Fruit fly (Drosophila melanogaster) whole organism, embryonic: Measurements from ENCODE around the gene Spn28Db.

ENCODE experiments used
- Ada2b ChIP-seq: fragments of 200-800 bp; sonication (Bioruptor generic); IDR thresholded peaks from 2 replicates; pipeline ENCODE4 v1.3.6; 2022; ENCODE audit warnings: missing biosample characterization, missing genetic modification characterization
- Atf-2 ChIP-seq: fragments of 200-800 bp; sonication (Bioruptor generic); optimal IDR thresholded peaks from 2 replicates; lab custom pipeline; 2016; ENCODE audit warnings: missing biosample characterization, missing genetic modification characterization
- CG10274 ChIP-seq: fragments of 200-800 bp; sonication (Bioruptor generic); optimal IDR thresholded peaks from 3 replicates; lab custom pipeline; 2017; ENCODE audit warnings: missing biosample characterization, mild to moderate bottlenecking, missing genetic modification characterization
- CG12942 ChIP-seq: fragments of 200-800 bp; sonication (Bioruptor generic); optimal IDR thresholded peaks from 3 replicates; lab custom pipeline; 2016; ENCODE audit warnings: missing biosample characterization, missing genetic modification characterization
- CG13296 ChIP-seq: fragments of 200-800 bp; sonication (Bioruptor generic); optimal IDR thresholded peaks from 3 replicates; lab custom pipeline; 2018; ENCODE audit warnings: missing biosample characterization, mild to moderate bottlenecking, missing genetic modification characterization
- CG14860 ChIP-seq: fragments of 200-800 bp; sonication (Bioruptor generic); IDR thresholded peaks from 3 replicates; pipeline ENCODE4 v1.3.6; 2022; ENCODE audit warnings: missing biosample characterization, missing genetic modification characterization; ENCODE audit not compliant: partially characterized antibody
- CG2202 ChIP-seq: fragments of 200-800 bp; sonication (Bioruptor generic); optimal IDR thresholded peaks from 2 replicates; lab custom pipeline; 2018; ENCODE audit warnings: missing biosample characterization, mild to moderate bottlenecking, missing genetic modification characterization
- CG34376 ChIP-seq: fragments of 200-800 bp; sonication (Bioruptor generic); optimal IDR thresholded peaks from 2 replicates; lab custom pipeline; 2018; ENCODE audit warnings: missing biosample characterization, mild to moderate bottlenecking, missing genetic modification characterization
- CG4328 ChIP-seq: fragments of 200-800 bp; sonication (Bioruptor generic); optimal IDR thresholded peaks from 3 replicates; lab custom pipeline; 2017; ENCODE audit warnings: missing biosample characterization, missing genetic modification reagents, missing genetic modification characterization
- CG4854 ChIP-seq: fragments of 200-800 bp; sonication (Bioruptor generic); optimal IDR thresholded peaks from 2 replicates; lab custom pipeline; 2016; ENCODE audit warnings: missing biosample characterization, missing genetic modification characterization, inconsistent platforms
- CG6175 ChIP-seq: fragments of 200-800 bp; sonication (Bioruptor generic); IDR thresholded peaks from 3 replicates; pipeline ENCODE4 v1.3.6; 2022; ENCODE audit warnings: missing biosample characterization, missing genetic modification characterization
- CG6854 ChIP-seq: fragments of 200-800 bp; sonication (Bioruptor generic); optimal IDR thresholded peaks from 3 replicates; lab custom pipeline; 2017; ENCODE audit warnings: missing biosample characterization, mild to moderate bottlenecking, missing genetic modification characterization
- CG8359 ChIP-seq: fragments of 200-800 bp; sonication (Bioruptor generic); optimal IDR thresholded peaks from 2 replicates; lab custom pipeline; 2017; ENCODE audit warnings: missing biosample characterization, mild to moderate bottlenecking, missing genetic modification characterization, borderline replicate concordance
- CG9876 ChIP-seq: fragments of 200-800 bp; sonication (Bioruptor generic); optimal IDR thresholded peaks from 2 replicates; lab custom pipeline; 2016; ENCODE audit warnings: missing biosample characterization, missing genetic modification characterization
- CkIIα-i1 ChIP-seq: fragments of 200-800 bp; sonication (Bioruptor generic); IDR thresholded peaks from 2 replicates; pipeline ENCODE4 v1.3.6; 2022; ENCODE audit warnings: missing biosample characterization, missing genetic modification characterization
- Dip3 ChIP-seq: fragments of 200-800 bp; sonication (Bioruptor generic); optimal IDR thresholded peaks from 3 replicates; lab custom pipeline; 2016; ENCODE audit warnings: missing biosample characterization, missing genetic modification characterization
- Doc3 ChIP-seq: fragments of 200-800 bp; sonication (Bioruptor generic); IDR thresholded peaks from 3 replicates; pipeline ENCODE4 v1.3.6; 2022; ENCODE audit warnings: missing biosample characterization, missing genetic modification characterization; ENCODE audit not compliant: partially characterized antibody
- Dp ChIP-seq: fragments of 200-800 bp; sonication (Bioruptor generic); optimal IDR thresholded peaks from 2 replicates; lab custom pipeline; 2018; ENCODE audit warnings: missing biosample characterization, mild to moderate bottlenecking, missing genetic modification characterization, moderate library complexity
- Elba2 ChIP-seq: fragments of 200-800 bp; sonication (Bioruptor generic); optimal IDR thresholded peaks from 3 replicates; lab custom pipeline; 2016; ENCODE audit warnings: missing biosample characterization, missing genetic modification characterization
- GATAe ChIP-seq: fragments of 200-800 bp; sonication (Bioruptor generic); conservative IDR thresholded peaks from 2 replicates; pipeline ENCODE4 v1.3.6; 2022; ENCODE audit warnings: missing biosample characterization, missing genetic modification characterization
- Hmr ChIP-seq: fragments of 200-800 bp; sonication (Bioruptor generic); optimal IDR thresholded peaks from 3 replicates; lab custom pipeline; 2017; ENCODE audit warnings: mild to moderate bottlenecking, missing biosample characterization, missing genetic modification reagents, missing genetic modification characterization
- Hr39 ChIP-seq: fragments of >200 bp; optimal IDR thresholded peaks from 2 replicates; lab custom pipeline; 2017
- Hr51 ChIP-seq, 2 experiments: fragments of 200-800 bp; sonication (Bioruptor generic); optimal IDR thresholded peaks; 2 replicates in 1 of 2; 3 replicates in 1 of 2; lab custom pipeline; 2016 to 2018; ENCODE audit warnings: missing biosample characterization in 2 of 2, missing genetic modification characterization in 2 of 2, mild to moderate bottlenecking in 1 of 2, moderate library complexity in 1 of 2
- Med ChIP-seq: fragments of 200-800 bp; sonication (Bioruptor generic); peaks from one replicate; lab custom pipeline; 2016; ENCODE audit warnings: missing biosample characterization, missing genetic modification characterization, mild to moderate bottlenecking, inconsistent platforms, moderate library complexity
- Mrtf ChIP-seq: fragments of 200-800 bp; sonication (Bioruptor generic); IDR thresholded peaks from 3 replicates; pipeline ENCODE4 v1.3.6; 2022; ENCODE audit warnings: missing biosample characterization, missing genetic modification characterization
- NC2β ChIP-seq: fragments of 200-800 bp; sonication (Bioruptor generic); optimal IDR thresholded peaks from 2 replicates; lab custom pipeline; 2016; ENCODE audit warnings: missing biosample characterization, missing genetic modification characterization
- NfI ChIP-seq: fragments of 200-800 bp; sonication (Bioruptor generic); optimal IDR thresholded peaks from 3 replicates; lab custom pipeline; 2018; ENCODE audit warnings: missing biosample characterization, mild to moderate bottlenecking, missing genetic modification characterization, moderate library complexity
- Scr ChIP-seq: fragments of 200-800 bp; sonication (Bioruptor generic); IDR thresholded peaks from 2 replicates; pipeline ENCODE4 v1.3.6; 2022; ENCODE audit warnings: missing biosample characterization, missing genetic modification characterization; ENCODE audit not compliant: partially characterized antibody
- Vsx1 ChIP-seq: fragments of 200-800 bp; sonication (Bioruptor generic); optimal IDR thresholded peaks from 2 replicates; lab custom pipeline; 2017; ENCODE audit warnings: missing biosample characterization, mild to moderate bottlenecking, missing genetic modification characterization, missing genetic modification reagents
- aop ChIP-seq: fragments of 200-800 bp; sonication (Bioruptor generic); IDR thresholded peaks from 2 replicates; pipeline ENCODE4 v1.3.6; 2022; ENCODE audit warnings: missing biosample characterization, missing genetic modification characterization
- ara ChIP-seq: fragments of 200-800 bp; sonication (Bioruptor generic); IDR thresholded peaks from 2 replicates; pipeline ENCODE4 v1.3.6; 2022; ENCODE audit warnings: missing biosample characterization, missing genetic modification characterization
- ato ChIP-seq: fragments of 200-800 bp; sonication (Bioruptor generic); IDR thresholded peaks from 2 replicates; pipeline ENCODE4 v1.3.6; 2022; ENCODE audit warnings: missing biosample characterization, missing genetic modification characterization; ENCODE audit not compliant: partially characterized antibody
- bab2 ChIP-seq: fragments of 200-800 bp; sonication (Bioruptor generic); optimal IDR thresholded peaks from 2 replicates; lab custom pipeline; 2016; ENCODE audit warnings: missing biosample characterization, missing genetic modification characterization
- bbx ChIP-seq: fragments of 200-800 bp; sonication (Bioruptor generic); IDR thresholded peaks from 2 replicates; pipeline ENCODE4 v1.3.6; 2022; ENCODE audit warnings: missing biosample characterization, missing genetic modification characterization; ENCODE audit not compliant: partially characterized antibody
- bigmax ChIP-seq: fragments of 200-800 bp; sonication (Bioruptor generic); optimal IDR thresholded peaks from 2 replicates; lab custom pipeline; 2018; ENCODE audit warnings: missing biosample characterization, mild to moderate bottlenecking, missing genetic modification characterization
- gce ChIP-seq: fragments of 200-800 bp; sonication (Bioruptor generic); IDR thresholded peaks from 3 replicates; pipeline ENCODE4 v1.3.6; 2022; ENCODE audit warnings: missing biosample characterization, missing genetic modification characterization
- gfzf ChIP-seq: fragments of 200-800 bp; sonication (Bioruptor generic); optimal IDR thresholded peaks from 2 replicates; lab custom pipeline; 2016; ENCODE audit warnings: missing biosample characterization, mild to moderate bottlenecking, missing genetic modification characterization, moderate library complexity
- gsb ChIP-seq: fragments of 200-800 bp; sonication (Bioruptor generic); IDR thresholded peaks from 2 replicates; pipeline ENCODE4 v1.3.6; 2022; ENCODE audit warnings: missing biosample characterization, missing genetic modification characterization
- hbn ChIP-seq: fragments of 200-800 bp; sonication (Bioruptor generic); IDR thresholded peaks from 2 replicates; pipeline ENCODE4 v1.3.6; 2022; ENCODE audit warnings: missing biosample characterization, missing genetic modification characterization; ENCODE audit not compliant: partially characterized antibody
- jing ChIP-seq: fragments of 200-800 bp; sonication (Bioruptor generic); optimal IDR thresholded peaks from 2 replicates; lab custom pipeline; 2018; ENCODE audit warnings: missing biosample characterization, mild to moderate bottlenecking, missing genetic modification characterization
- lola ChIP-seq, 3 experiments: fragments of >200 bp in 2 of 3; fragments of 200-800 bp in 1 of 3; sonication (Bioruptor generic) in 1 of 3; optimal IDR thresholded peaks; 2 replicates each; lab custom pipeline; 2017 to 2019; ENCODE audit warnings: missing biosample characterization in 3 of 3, missing genetic modification characterization in 3 of 3, mild to moderate bottlenecking in 1 of 3, moderate library complexity in 1 of 3
- mld ChIP-seq: fragments of 200-800 bp; sonication (Bioruptor generic); IDR thresholded peaks from 3 replicates; pipeline ENCODE4 v1.3.6; 2022; ENCODE audit warnings: missing biosample characterization, missing genetic modification characterization; ENCODE audit not compliant: partially characterized antibody
- nom ChIP-seq: fragments of 200-800 bp; sonication (Bioruptor generic); optimal IDR thresholded peaks from 2 replicates; lab custom pipeline; 2017; ENCODE audit warnings: missing biosample characterization, missing genetic modification characterization, mild to moderate bottlenecking, moderate library complexity, missing genetic modification reagents
- pb ChIP-seq: fragments of 200-800 bp; sonication (Bioruptor generic); optimal IDR thresholded peaks from 3 replicates; lab custom pipeline; 2016; ENCODE audit warnings: missing biosample characterization, missing genetic modification characterization
- pho ChIP-seq: fragments of 200-800 bp; sonication (Bioruptor generic); optimal IDR thresholded peaks from 2 replicates; lab custom pipeline; 2016; ENCODE audit warnings: missing biosample characterization, missing genetic modification characterization
- pzg ChIP-seq: fragments of 200-800 bp; sonication (Bioruptor generic); optimal IDR thresholded peaks from 3 replicates; lab custom pipeline; 2018; ENCODE audit warnings: missing biosample characterization, mild to moderate bottlenecking, missing genetic modification characterization, moderate library complexity
- sd ChIP-seq: fragments of 200-800 bp; sonication (Bioruptor generic); optimal IDR thresholded peaks from 3 replicates; lab custom pipeline; 2018; ENCODE audit warnings: missing biosample characterization, mild to moderate bottlenecking, missing genetic modification characterization, moderate library complexity
- sna ChIP-seq: fragments of 200-800 bp; sonication (Bioruptor generic); IDR thresholded peaks from 2 replicates; pipeline ENCODE4 v1.3.6; 2022; ENCODE audit warnings: missing biosample characterization, missing genetic modification characterization; ENCODE audit not compliant: partially characterized antibody
- trh ChIP-seq: fragments of 200-800 bp; sonication (Bioruptor generic); optimal IDR thresholded peaks from 2 replicates; lab custom pipeline; 2016; ENCODE audit warnings: missing biosample characterization, missing genetic modification characterization
- wek ChIP-seq: fragments of 200-800 bp; sonication (Bioruptor generic); optimal IDR thresholded peaks from 3 replicates; lab custom pipeline; 2018; ENCODE audit warnings: missing biosample characterization, mild to moderate bottlenecking, missing genetic modification characterization, moderate library complexity

Gene Spn28Db

DNA sequence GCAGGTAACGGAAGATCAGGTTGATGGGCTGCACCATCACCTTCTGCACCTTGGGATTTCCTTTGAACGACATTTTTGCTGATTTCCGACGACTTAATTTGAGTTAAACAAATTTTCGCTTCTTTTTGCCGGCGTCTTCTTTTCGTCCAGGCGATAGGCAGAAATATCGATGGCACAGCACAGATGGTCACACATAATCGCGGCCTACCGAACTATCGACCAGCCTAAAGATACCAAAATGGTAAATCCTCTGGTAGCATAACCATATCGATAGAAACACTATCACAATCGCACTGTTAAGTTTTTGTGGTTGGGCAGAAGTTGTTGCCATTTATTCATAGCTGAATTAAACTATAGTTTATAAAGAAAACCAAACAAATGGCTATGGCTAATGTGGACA, 5.2 kb downstream of the Spn28Db start, which contains the start of the genes SmE and CG34132 (continued):
- no peak for TF ChIP-seq Hr39 (lab: Kevin White, UChicago)
- peak; percentile 56 for TF ChIP-seq Dp (GFP tag; lab: Kevin White, UChicago)
- peak; percentile 94 for TF ChIP-seq hbn (GFP tag; lab: Robert Waterston, UW)
- no peak for TF ChIP-seq Atf-2 (GFP tag; lab: Kevin White, UChicago)
- TF ChIP-seq gfzf (GFP tag; lab: Kevin White, UChicago), result peak; percentile 57
- TF ChIP-seq NfI (GFP tag; lab: Kevin White, UChicago), result no peak
- TF ChIP-seq CG6854 (GFP tag; lab: Kevin White, UChicago), result no peak
- peak; percentile 98 for TF ChIP-seq bbx
- TF ChIP-seq Dip3 (GFP tag; lab: Kevin White, UChicago), result no peak
- no peak for TF ChIP-seq ara (GFP tag; lab: Robert Waterston, UW)
- TF ChIP-seq nom (GFP tag; lab: Kevin White, UChicago), result no peak
- TF ChIP-seq ato, result peak; percentile 98
- TF ChIP-seq GATAe, result no peak
- no peak for TF ChIP-seq jing (GFP tag; lab: Kevin White, UChicago)
- no peak for TF ChIP-seq NC2β (GFP tag; lab: Kevin White, UChicago)
- TF ChIP-seq Doc3 (GFP tag; lab: Robert Waterston, UW), result peak; percentile 89
- TF ChIP-seq Vsx1 (GFP tag; lab: Kevin White, UChicago), result no peak
- TF ChIP-seq CkIIα-i1, result no peak
- no peak for TF ChIP-seq Hr51 (GFP tag; optimal IDR thresholded peaks at IDR 0.05; lab: Kevin White, UChicago)
- TF ChIP-seq Ada2b, result no peak
- peak; percentile 2 for TF ChIP-seq Med (GFP tag; lab: Kevin White, UChicago)
- peak; percentile 86 for TF ChIP-seq sna (GFP tag; lab: Robert Waterston, UW)
- no peak for TF ChIP-seq lola (GFP tag; optimal IDR thresholded peaks at IDR 0.05; lab: Kevin White, UChicago)
- TF ChIP-seq Mrtf (GFP tag; lab: Robert Waterston, UW), result no peak
- no peak for TF ChIP-seq Elba2
- no peak for TF ChIP-seq wek (GFP tag; lab: Kevin White, UChicago)
- peak; percentile 88 for TF ChIP-seq pzg (GFP tag; lab: Kevin White, UChicago)
- peak; percentile 91 for TF ChIP-seq CG14860
- no peak for TF ChIP-seq CG9876 (GFP tag; lab: Kevin White, UChicago)
- no peak for TF ChIP-seq aop (GFP tag; lab: Robert Waterston, UW)
- TF ChIP-seq CG4328 (GFP tag; lab: Kevin White, UChicago), result no peak
- no peak for TF ChIP-seq bab2 (GFP tag; lab: Kevin White, UChicago)
- TF ChIP-seq trh (GFP tag; lab: Kevin White, UChicago), result no peak
- TF ChIP-seq pb, result no peak
- peak; percentile 97 for TF ChIP-seq mld (GFP tag; lab: Robert Waterston, UW)
- TF ChIP-seq sd (tag; lab: Kevin White, UChicago), result no peak
- TF ChIP-seq Scr (GFP tag; lab: Robert Waterston, UW), result peak; percentile 92
- TF ChIP-seq Hmr (GFP tag; lab: Kevin White, UChicago), result no peak
- TF ChIP-seq CG6175 (GFP tag; lab: Robert Waterston, UW), result no peak
- TF ChIP-seq CG10274, result no peak
- no peak for TF ChIP-seq CG12942
- TF ChIP-seq CG8359 (GFP tag; lab: Kevin White, UChicago), result no peak
- no peak for TF ChIP-seq CG13296 (GFP tag; lab: Kevin White, UChicago)
- TF ChIP-seq CG34376 (GFP tag; lab: Kevin White, UChicago), result no peak
- no peak for TF ChIP-seq gsb (GFP tag; lab: Robert Waterston, UW)
- no peak for TF ChIP-seq pho (GFP tag; lab: Kevin White, UChicago)
- TF ChIP-seq gce (GFP tag; lab: Robert Waterston, UW), result no peak
- TF ChIP-seq bigmax (GFP tag; lab: Kevin White, UChicago), result peak; percentile 67
- TF ChIP-seq CG4854 (GFP tag; lab: Kevin White, UChicago), result no peak
- no peak for TF ChIP-seq CG2202 (tag; lab: Kevin White, UChicago)
